Fruit fly (Drosophila melanogaster) whole organism, embryonic: ENCODE measurements around the gene Pde6.

Experiments
- CG11247 ChIP-seq: fragments of 200-800 bp; sonication (Bioruptor generic); IDR thresholded peaks from 2 replicates; pipeline ENCODE4 v1.3.6; 2022; ENCODE audit warnings: missing biosample characterization, missing genetic modification characterization
- CG12769 ChIP-seq: fragments of 200-800 bp; sonication (Bioruptor generic); optimal IDR thresholded peaks from 2 replicates; lab custom pipeline; 2019; ENCODE audit warnings: missing biosample characterization, mild to moderate bottlenecking, missing genetic modification characterization, moderate library complexity
- CG13624 ChIP-seq: fragments of 200-800 bp; sonication (Bioruptor generic); optimal IDR thresholded peaks from 2 replicates; lab custom pipeline; 2016; ENCODE audit warnings: missing biosample characterization, missing genetic modification characterization
- CG13775 ChIP-seq: fragments of 200-800 bp; sonication (Bioruptor generic); optimal IDR thresholded peaks from 3 replicates; lab custom pipeline; 2017; ENCODE audit warnings: missing biosample characterization, mild to moderate bottlenecking, missing genetic modification characterization
- CG15269 ChIP-seq: fragments of 200-800 bp; sonication (Bioruptor generic); optimal IDR thresholded peaks from 2 replicates; lab custom pipeline; 2018; ENCODE audit warnings: missing biosample characterization, mild to moderate bottlenecking, missing genetic modification characterization, moderate library complexity
- CG15479 ChIP-seq: fragments of 200-800 bp; sonication (Bioruptor generic); optimal IDR thresholded peaks from 3 replicates; lab custom pipeline; 2019; ENCODE audit warnings: missing biosample characterization, mild to moderate bottlenecking, missing genetic modification characterization, moderate library complexity
- CG1603 ChIP-seq: fragments of 200-800 bp; sonication (Bioruptor generic); optimal IDR thresholded peaks from 2 replicates; lab custom pipeline; 2019; ENCODE audit warnings: missing biosample characterization, mild to moderate bottlenecking, missing genetic modification characterization, moderate library complexity
- CG17186 ChIP-seq: fragments of 200-800 bp; sonication (Bioruptor generic); optimal IDR thresholded peaks from 3 replicates; lab custom pipeline; 2017; ENCODE audit warnings: missing biosample characterization, missing genetic modification reagents, missing genetic modification characterization
- CG17385 ChIP-seq: fragments of 200-800 bp; sonication (Bioruptor generic); optimal IDR thresholded peaks from 3 replicates; lab custom pipeline; 2018; ENCODE audit warnings: missing biosample characterization, mild to moderate bottlenecking, missing genetic modification characterization
- CG30020 ChIP-seq: fragments of 200-800 bp; optimal IDR thresholded peaks from 2 replicates; lab custom pipeline; 2019; ENCODE audit warnings: missing biosample characterization, mild to moderate bottlenecking, missing genetic modification characterization, moderate library complexity
- CG3065 ChIP-seq: fragments of 200-800 bp; sonication (Bioruptor generic); optimal IDR thresholded peaks from 2 replicates; lab custom pipeline; 2016; ENCODE audit warnings: missing biosample characterization, missing genetic modification characterization
- CG3281 ChIP-seq: fragments of 200-800 bp; sonication (Bioruptor generic); optimal IDR thresholded peaks from 3 replicates; lab custom pipeline; 2017; ENCODE audit warnings: missing biosample characterization, mild to moderate bottlenecking, missing genetic modification characterization
- CG33213 ChIP-seq: fragments of 200-800 bp; sonication (Bioruptor generic); optimal IDR thresholded peaks from 3 replicates; lab custom pipeline; 2016; ENCODE audit warnings: missing biosample characterization, missing genetic modification characterization
- CG3407 ChIP-seq: fragments of 200-800 bp; sonication (Bioruptor generic); optimal IDR thresholded peaks from 2 replicates; lab custom pipeline; 2018; ENCODE audit warnings: missing biosample characterization, mild to moderate bottlenecking, missing genetic modification characterization
- CG34224 ChIP-seq: fragments of 200-800 bp; sonication (Bioruptor generic); IDR thresholded peaks from 3 replicates; pipeline ENCODE4 v1.3.6; 2022; ENCODE audit warnings: missing biosample characterization, missing genetic modification characterization; ENCODE audit not compliant: partially characterized antibody
- CG7786 ChIP-seq: fragments of 200-800 bp; sonication (Bioruptor generic); optimal IDR thresholded peaks from 2 replicates; lab custom pipeline; 2016; ENCODE audit warnings: missing biosample characterization, missing genetic modification characterization
- CG7987 ChIP-seq: fragments of 200-800 bp; sonication (Bioruptor generic); optimal IDR thresholded peaks from 2 replicates; lab custom pipeline; 2018; ENCODE audit warnings: missing biosample characterization, mild to moderate bottlenecking, missing genetic modification characterization, moderate library complexity
- CG8478 ChIP-seq: fragments of >200 bp; optimal IDR thresholded peaks from 2 replicates; lab custom pipeline; 2018
- CTCF ChIP-seq: fragments of 200-800 bp; sonication (Bioruptor generic); optimal IDR thresholded peaks from 2 replicates; lab custom pipeline; 2017; ENCODE audit warnings: missing biosample characterization, mild to moderate bottlenecking, missing genetic modification characterization, moderate library complexity
- Deaf1 ChIP-seq: fragments of 200-800 bp; optimal IDR thresholded peaks from 3 replicates; lab custom pipeline; 2019; ENCODE audit warnings: missing biosample characterization, mild to moderate bottlenecking, missing genetic modification characterization, moderate library complexity
- Dll ChIP-seq: fragments of 200-800 bp; sonication (Bioruptor generic); IDR thresholded peaks from 4 replicates; pipeline ENCODE4 v1.3.6; 2022; ENCODE audit warnings: missing biosample characterization, missing genetic modification characterization; ENCODE audit not compliant: partially characterized antibody
- Doc3 ChIP-seq: fragments of 200-800 bp; sonication (Bioruptor generic); IDR thresholded peaks from 3 replicates; pipeline ENCODE4 v1.3.6; 2022; ENCODE audit warnings: missing biosample characterization, missing genetic modification characterization; ENCODE audit not compliant: partially characterized antibody
- Dp ChIP-seq: fragments of 200-800 bp; sonication (Bioruptor generic); optimal IDR thresholded peaks from 2 replicates; lab custom pipeline; 2018; ENCODE audit warnings: missing biosample characterization, mild to moderate bottlenecking, missing genetic modification characterization, moderate library complexity
- E2f1 ChIP-seq: fragments of 200-800 bp; sonication (Bioruptor generic); IDR thresholded peaks from 2 replicates; pipeline ENCODE4 v1.3.6; 2022; ENCODE audit warnings: missing biosample characterization, missing genetic modification characterization
- Mes4 ChIP-seq: fragments of 200-800 bp; sonication (Bioruptor generic); optimal IDR thresholded peaks from 2 replicates; lab custom pipeline; 2016; ENCODE audit warnings: missing biosample characterization, missing genetic modification characterization
- NfI ChIP-seq: fragments of 200-800 bp; sonication (Bioruptor generic); optimal IDR thresholded peaks from 3 replicates; lab custom pipeline; 2018; ENCODE audit warnings: missing biosample characterization, mild to moderate bottlenecking, missing genetic modification characterization, moderate library complexity
- Sox100B ChIP-seq: fragments of 200-800 bp; sonication (Bioruptor generic); optimal IDR thresholded peaks from 3 replicates; lab custom pipeline; 2018; ENCODE audit warnings: missing biosample characterization, mild to moderate bottlenecking, missing genetic modification characterization
- Sox102F ChIP-seq: fragments of 200-800 bp; sonication (Bioruptor generic); optimal IDR thresholded peaks from 2 replicates; lab custom pipeline; 2018; ENCODE audit warnings: missing biosample characterization, mild to moderate bottlenecking, missing genetic modification characterization, moderate library complexity
- YL-1 ChIP-seq: fragments of 200-800 bp; sonication (Bioruptor generic); optimal IDR thresholded peaks from 3 replicates; lab custom pipeline; 2017; ENCODE audit warnings: missing biosample characterization, mild to moderate bottlenecking, missing genetic modification characterization
- amos ChIP-seq: fragments of 200-800 bp; sonication (Bioruptor generic); IDR thresholded peaks from 2 replicates; pipeline ENCODE4 v1.3.6; 2022; ENCODE audit warnings: missing biosample characterization, missing genetic modification characterization; ENCODE audit not compliant: partially characterized antibody
- crp ChIP-seq, 2 experiments: fragments of 200-800 bp; sonication (Bioruptor generic); optimal IDR thresholded peaks; 2 replicates in 1 of 2; 3 replicates in 1 of 2; lab custom pipeline; 2017; ENCODE audit warnings: missing biosample characterization in 2 of 2, missing genetic modification characterization in 2 of 2, mild to moderate bottlenecking in 1 of 2, moderate library complexity in 1 of 2
- esg ChIP-seq: fragments of 200-800 bp; sonication (Bioruptor generic); conservative IDR thresholded peaks from 2 replicates; pipeline ENCODE4 v1.3.6; 2022; ENCODE audit warnings: missing biosample characterization, missing genetic modification characterization
- gcm ChIP-seq: fragments of 200-800 bp; sonication (Bioruptor generic); optimal IDR thresholded peaks from 2 replicates; lab custom pipeline; 2019; ENCODE audit warnings: missing biosample characterization, mild to moderate bottlenecking, missing genetic modification characterization, moderate library complexity
- gro ChIP-seq: fragments of 200-800 bp; sonication (Bioruptor generic); optimal IDR thresholded peaks from 2 replicates; lab custom pipeline; 2016; ENCODE audit warnings: missing biosample characterization, missing genetic modification characterization
- her ChIP-seq: fragments of 200-800 bp; sonication (Bioruptor generic); optimal IDR thresholded peaks from 2 replicates; lab custom pipeline; 2016; ENCODE audit warnings: missing biosample characterization, missing genetic modification characterization
- hkb ChIP-seq, 2 experiments: fragments of 200-800 bp in 1 of 2; fragments of >200 bp in 1 of 2; sonication (Bioruptor generic) in 1 of 2; IDR thresholded peaks in 1 of 2; optimal IDR thresholded peaks in 1 of 2; 2 replicates each; pipeline versions ENCODE4 v1.3.6 to Lab custom; 2017 to 2022; ENCODE audit warnings: missing biosample characterization in 1 of 2, missing genetic modification characterization in 1 of 2
- jing ChIP-seq: fragments of 200-800 bp; sonication (Bioruptor generic); optimal IDR thresholded peaks from 2 replicates; lab custom pipeline; 2018; ENCODE audit warnings: missing biosample characterization, mild to moderate bottlenecking, missing genetic modification characterization
- knrl ChIP-seq: fragments of 200-800 bp; sonication (Bioruptor generic); IDR thresholded peaks from 3 replicates; pipeline ENCODE4 v1.3.6; 2022; ENCODE audit warnings: missing biosample characterization, missing genetic modification characterization; ENCODE audit not compliant: partially characterized antibody
- lov ChIP-seq, 2 experiments: fragments of 200-800 bp in 1 of 2; fragments of >200 bp in 1 of 2; sonication (Bioruptor generic) in 1 of 2; IDR thresholded peaks in 1 of 2; optimal IDR thresholded peaks in 1 of 2; 2 replicates in 1 of 2; 3 replicates in 1 of 2; pipeline versions ENCODE4 v1.3.6 to Lab custom; 2017 to 2022; ENCODE audit warnings: missing biosample characterization in 1 of 2, missing genetic modification characterization in 1 of 2
- nerfin-2 ChIP-seq: fragments of 200-800 bp; sonication (Bioruptor generic); IDR thresholded peaks from 2 replicates; pipeline ENCODE4 v1.3.6; 2022; ENCODE audit warnings: missing biosample characterization, missing genetic modification characterization; ENCODE audit not compliant: partially characterized antibody
- nom ChIP-seq: fragments of 200-800 bp; sonication (Bioruptor generic); optimal IDR thresholded peaks from 2 replicates; lab custom pipeline; 2017; ENCODE audit warnings: missing biosample characterization, missing genetic modification characterization, mild to moderate bottlenecking, moderate library complexity, missing genetic modification reagents
- odd ChIP-seq: fragments of 200-800 bp; sonication (Bioruptor generic); optimal IDR thresholded peaks from 2 replicates; lab custom pipeline; 2017; ENCODE audit warnings: missing biosample characterization, mild to moderate bottlenecking, missing genetic modification characterization
- prd ChIP-seq, 3 experiments: fragments of >200 bp in 2 of 3; fragments of 200-800 bp in 1 of 3; sonication (Bioruptor generic) in 1 of 3; optimal IDR thresholded peaks in 2 of 3; IDR thresholded peaks in 1 of 3; 2 replicates in 2 of 3; 3 replicates in 1 of 3; pipeline versions ENCODE4 v1.3.6 to Lab custom; 2017 to 2022; ENCODE audit warnings: missing biosample characterization in 1 of 3, missing genetic modification characterization in 1 of 3
- sug ChIP-seq: fragments of 200-800 bp; optimal IDR thresholded peaks from 2 replicates; lab custom pipeline; 2019; ENCODE audit warnings: missing biosample characterization, mild to moderate bottlenecking, missing genetic modification characterization, moderate library complexity
- tio ChIP-seq: fragments of 200-800 bp; sonication (Bioruptor generic); optimal IDR thresholded peaks from 2 replicates; lab custom pipeline; 2017; ENCODE audit warnings: missing biosample characterization, missing genetic modification characterization, inconsistent platforms
- unc-4 ChIP-seq: fragments of 200-800 bp; sonication (Bioruptor generic); IDR thresholded peaks from 2 replicates; pipeline ENCODE4 v1.3.6; 2022; ENCODE audit warnings: missing biosample characterization, missing genetic modification characterization; ENCODE audit not compliant: partially characterized antibody
- vfl ChIP-seq: fragments of 200-800 bp; sonication (Bioruptor generic); optimal IDR thresholded peaks from 2 replicates; lab custom pipeline; 2016; ENCODE audit warnings: missing biosample characterization, missing genetic modification characterization
- vvl ChIP-seq: fragments of 200-800 bp; sonication (Bioruptor generic); IDR thresholded peaks from 2 replicates; pipeline ENCODE4 v1.3.6; 2022; ENCODE audit warnings: missing biosample characterization, missing genetic modification characterization

Gene Pde6

DNA sequence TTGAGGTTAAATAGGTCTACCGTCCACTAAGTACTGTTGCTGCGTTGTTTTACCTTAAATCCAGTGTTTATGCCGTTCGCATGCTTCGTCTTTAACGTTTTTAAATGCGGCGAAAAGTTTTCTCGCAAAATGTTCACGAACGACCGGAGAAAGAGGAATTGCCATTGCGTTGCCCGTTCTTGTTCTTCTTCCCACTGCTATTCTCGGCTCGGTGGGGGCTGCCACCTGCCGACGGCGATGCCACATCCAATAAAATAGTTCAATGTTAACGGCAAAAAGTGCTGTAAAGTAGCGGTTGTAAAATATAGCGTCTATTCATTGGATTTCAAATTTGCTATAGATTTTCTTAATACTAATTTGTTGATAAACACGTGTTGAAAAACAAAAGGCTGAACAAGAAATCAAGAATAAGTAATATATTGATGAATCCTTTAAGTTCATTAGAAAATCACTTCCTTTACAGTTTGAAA lies 17.6 kb upstream of the Pde6 start, which contains the start of gene CG7987 (continued):
- TF ChIP-seq amos (GFP tag; lab: Robert Waterston, UW): peak; percentile 31; the same call in 1 of the 2 replicates
- TF ChIP-seq CG30020 (tag; lab: Kevin White, UChicago): no peak
- peak; percentile 25 for TF ChIP-seq CG15269 (tag; lab: Kevin White, UChicago)
- TF ChIP-seq vfl: no peak
- peak; percentile 76 for TF ChIP-seq Dp (GFP tag; lab: Kevin White, UChicago)
- TF ChIP-seq tio: no peak
- peak; percentile 58 for TF ChIP-seq CG13624 (GFP tag; lab: Kevin White, UChicago)
- TF ChIP-seq nom (GFP tag; lab: Kevin White, UChicago): no peak
- peak; percentile 3 for TF ChIP-seq her (GFP tag; lab: Kevin White, UChicago)
- TF ChIP-seq gcm: no peak
- TF ChIP-seq CG1603 (tag; lab: Kevin White, UChicago): peak; percentile 74
- no peak for TF ChIP-seq crp (GFP tag; optimal IDR thresholded peaks at IDR 0.05; lab: Kevin White, UChicago)
- no peak for TF ChIP-seq odd (GFP tag; lab: Kevin White, UChicago)
- peak; percentile 12 for TF ChIP-seq gro
- TF ChIP-seq esg (GFP tag; lab: Robert Waterston, UW): no peak
- peak; percentile 6; the same call in 1 of the 3 replicates for TF ChIP-seq knrl (GFP tag; lab: Robert Waterston, UW)
- peak; percentile 20 for TF ChIP-seq NfI
- TF ChIP-seq CG3281 (GFP tag; lab: Kevin White, UChicago): no peak
- 0 out of 4 replicates have a peak, but pooled peaks have one; percentile 32 for TF ChIP-seq Dll (GFP tag; lab: Robert Waterston, UW)
- no peak for TF ChIP-seq CG8478 (lab: Kevin White, UChicago)
- peak; percentile 68 for TF ChIP-seq CTCF (GFP tag; lab: Kevin White, UChicago)
- TF ChIP-seq hkb (optimal IDR thresholded peaks at IDR 0.05; lab: Kevin White, UChicago): peak; percentile 28
- no peak for TF ChIP-seq hkb (GFP tag; IDR thresholded peaks at IDR 0.05; lab: Robert Waterston, UW)
- peak; percentile 6; the same call in 1 of the 3 replicates for TF ChIP-seq Doc3 (GFP tag; lab: Robert Waterston, UW)
- no peak for TF ChIP-seq CG7987 (GFP tag; lab: Kevin White, UChicago)
- peak; percentile 40; the same call in 1 of the 3 replicates for TF ChIP-seq CG34224 (GFP tag; lab: Robert Waterston, UW)
- TF ChIP-seq E2f1 (GFP tag; lab: Robert Waterston, UW): no peak
- no peak for TF ChIP-seq Sox100B (GFP tag; lab: Kevin White, UChicago)
- TF ChIP-seq nerfin-2 (GFP tag; lab: Robert Waterston, UW): no peak
- TF ChIP-seq CG7786 (GFP tag; lab: Kevin White, UChicago): peak; percentile 12
- peak; percentile 23 for TF ChIP-seq CG33213 (GFP tag; lab: Kevin White, UChicago)
- no peak for TF ChIP-seq CG13775 (GFP tag; lab: Kevin White, UChicago)
- no peak for TF ChIP-seq CG11247 (GFP tag; lab: Robert Waterston, UW)
- TF ChIP-seq CG3407 (GFP tag; lab: Kevin White, UChicago): no peak
- no peak for TF ChIP-seq lov (optimal IDR thresholded peaks at IDR 0.05; lab: Kevin White, UChicago)
- no peak for TF ChIP-seq lov (GFP tag; IDR thresholded peaks at IDR 0.05; lab: Robert Waterston, UW)
- no peak for TF ChIP-seq CG3065 (GFP tag; lab: Kevin White, UChicago)
- no peak for TF ChIP-seq YL-1 (GFP tag; lab: Kevin White, UChicago)
- TF ChIP-seq vvl: peak; percentile 55
- peak; percentile 58 for TF ChIP-seq CG12769 (tag; lab: Kevin White, UChicago)
- peak; percentile 75 for TF ChIP-seq CG17186 (GFP tag; lab: Kevin White, UChicago)
- TF ChIP-seq Mes4 (GFP tag; lab: Kevin White, UChicago): no peak
- no peak for TF ChIP-seq prd (optimal IDR thresholded peaks at IDR 0.05; lab: Kevin White, UChicago)
- TF ChIP-seq prd (GFP tag; IDR thresholded peaks at IDR 0.05; lab: Robert Waterston, UW): no peak
- peak; percentile 41; the same call in 1 of the 2 replicates for TF ChIP-seq unc-4 (GFP tag; lab: Robert Waterston, UW)
- no peak for TF ChIP-seq Deaf1
- peak; percentile 64 for TF ChIP-seq sug (tag; lab: Kevin White, UChicago)
- no peak for TF ChIP-seq jing
- TF ChIP-seq Sox102F (GFP tag; lab: Kevin White, UChicago): no peak
- no peak for TF ChIP-seq CG15479
- TF ChIP-seq CG17385 (GFP tag; lab: Kevin White, UChicago): peak; percentile 94
